Fruit fly (Drosophila melanogaster) whole organism, embryonic: ENCODE results near the gene CG34265.

ENCODE experiments used
- sd ChIP-seq: fragments of 200-800 bp; sonication (Bioruptor generic); optimal IDR thresholded peaks from 3 replicates; lab custom pipeline; 2018; ENCODE audit warnings: missing biosample characterization, mild to moderate bottlenecking, missing genetic modification characterization, moderate library complexity
- vvl ChIP-seq: fragments of 200-800 bp; sonication (Bioruptor generic); IDR thresholded peaks from 2 replicates; pipeline ENCODE4 v1.3.6; 2022; ENCODE audit warnings: missing biosample characterization, missing genetic modification characterization

dm6 chr3L:3245189-3245588 is 23.1 kb upstream of the CG34265 start:
- TF ChIP-seq vvl (GFP tag; lab: Robert Waterston, UW) = no peak
- TF ChIP-seq sd = no peak
